Fruit fly (Drosophila melanogaster): ENCODE results near the gene Rga.
A peak's percentile ranks its signal among the peaks of the same experiment; 100 is the strongest.

The Rga gene

DNA sequence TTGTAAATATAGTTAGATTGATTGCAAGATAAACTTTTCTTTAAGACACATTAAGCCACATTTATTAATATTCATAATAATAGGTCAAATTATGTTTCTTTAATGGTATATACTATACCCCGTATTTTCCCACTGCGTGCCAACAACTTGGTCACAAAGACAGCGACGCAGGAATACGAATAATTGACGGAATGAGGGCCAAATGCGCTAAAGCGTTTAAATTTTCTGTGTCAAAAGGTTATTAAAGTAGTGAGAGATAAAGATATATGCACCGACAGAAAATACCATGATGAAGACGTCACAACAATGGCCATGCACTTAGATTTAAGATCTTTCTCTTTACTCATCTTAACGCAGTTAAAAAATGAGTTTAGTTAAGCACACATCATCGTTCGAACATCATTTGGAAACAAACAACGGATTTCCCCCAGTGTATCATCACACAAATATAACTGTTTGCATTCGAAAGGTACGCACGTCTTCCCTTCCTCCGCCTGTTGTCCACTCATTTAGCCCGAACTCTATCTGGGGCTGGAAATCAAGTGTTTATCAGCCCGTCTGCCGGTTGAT lies 7.6 kb upstream of the Rga start (continued):
- TF ChIP-seq bigmax (GFP tag; optimal IDR thresholded peaks at IDR 0.05) (no peak), CG13775 (GFP tag; optimal IDR thresholded peaks at IDR 0.05) (peak; percentile 68), CG42726 (GFP tag; IDR thresholded peaks at IDR 0.05; ENCODE audit: partially characterized antibody) (no peak), Ets97D (GFP tag; optimal IDR thresholded peaks at IDR 0.05) (peak; percentile 24), GATAe (GFP tag; conservative IDR thresholded peaks at IDR 0.05) (0 out of 2 replicates have a peak, but pooled peaks have one; percentile 20), CrebB (tag; optimal IDR thresholded peaks at IDR 0.05) (no peak), ap (GFP tag; IDR thresholded peaks at IDR 0.05) (peak; percentile 53), CG9609 (GFP tag; optimal IDR thresholded peaks at IDR 0.05) (peak; percentile 57), trem (tag; optimal IDR thresholded peaks at IDR 0.05) (peak; percentile 12), E2f1 (GFP tag; IDR thresholded peaks at IDR 0.05) (peak; percentile 23; the same call in 1 of the 2 replicates), hbn (GFP tag; IDR thresholded peaks at IDR 0.05; ENCODE audit: partially characterized antibody) (no peak), oc (tag; optimal IDR thresholded peaks at IDR 0.05) (peak; percentile 80), fd102C (GFP tag; optimal IDR thresholded peaks at IDR 0.05) (no peak), CG10209 (GFP tag; optimal IDR thresholded peaks at IDR 0.05) (peak; percentile 63), CG11398 (GFP tag; optimal IDR thresholded peaks at IDR 0.05) (peak; percentile 60), tup (GFP tag; optimal IDR thresholded peaks at IDR 0.05) (no peak), nom (GFP tag; optimal IDR thresholded peaks at IDR 0.05) (no peak), CG10274 (GFP tag; optimal IDR thresholded peaks at IDR 0.05) (peak; percentile 30), tap (tag; optimal IDR thresholded peaks at IDR 0.05) (peak; percentile 47), Sox102F (GFP tag; optimal IDR thresholded peaks at IDR 0.05) (peak; percentile 73), nerfin-2 (GFP tag; IDR thresholded peaks at IDR 0.05; ENCODE audit: partially characterized antibody) (no peak), C15 (GFP tag; IDR thresholded peaks at IDR 0.05) (peak; percentile 17; the same call in 1 of the 3 replicates), Asciz (GFP tag; optimal IDR thresholded peaks at IDR 0.05) (peak; percentile 73), CG2875 (GFP tag; optimal IDR thresholded peaks at IDR 0.05) (peak; percentile 54), Gug (GFP tag; IDR thresholded peaks at IDR 0.05) (peak; percentile 42; the same call in 2 of the 4 replicates), pum (GFP tag; optimal IDR thresholded peaks at IDR 0.05) (peak; percentile 65), CG10462 (GFP tag; optimal IDR thresholded peaks at IDR 0.05) (peak; percentile 20), CG1602 (GFP tag; optimal IDR thresholded peaks at IDR 0.05) (peak; percentile 48), MTF-1 (GFP tag; optimal IDR thresholded peaks at IDR 0.05; ENCODE audit: borderline replicate concordance) (peak; percentile 25), CG30020 (tag; optimal IDR thresholded peaks at IDR 0.05) (peak; percentile 17), CG17186 (GFP tag; optimal IDR thresholded peaks at IDR 0.05) (no peak), CG2889 (GFP tag; IDR thresholded peaks at IDR 0.05) (no peak), CG13894 (tag; optimal IDR thresholded peaks at IDR 0.05) (no peak), fd96Cb (tag; optimal IDR thresholded peaks at IDR 0.05) (peak; percentile 70), ttk (GFP tag; IDR thresholded peaks at IDR 0.05) (peak; percentile 49; the same call in 1 of the 2 replicates), CG10267 (tag; optimal IDR thresholded peaks at IDR 0.05) (peak; percentile 47), CG8944 (GFP tag; optimal IDR thresholded peaks at IDR 0.05) (peak; percentile 52), CG3726 (GFP tag; IDR thresholded peaks at IDR 0.05) (peak; percentile 59; the same call in 1 of the 3 replicates), grau (tag; optimal IDR thresholded peaks at IDR 0.05) (peak; percentile 54), abd-A (tag; optimal IDR thresholded peaks at IDR 0.05) (no peak), CG31365 (tag; optimal IDR thresholded peaks at IDR 0.05) (no peak), lbe (GFP tag; optimal IDR thresholded peaks at IDR 0.05) (no peak), CG10654 (GFP tag; optimal IDR thresholded peaks at IDR 0.05) (peak; percentile 40), Hey (tag; optimal IDR thresholded peaks at IDR 0.05) (no peak), CG31441 (GFP tag; IDR thresholded peaks at IDR 0.05) (peak; percentile 79), nerfin-1 (tag; optimal IDR thresholded peaks at IDR 0.05) (peak; percentile 51), CG4282 (GFP tag; optimal IDR thresholded peaks at IDR 0.05) (no peak), sc (optimal IDR thresholded peaks at IDR 0.05) (no peak), sc (GFP tag; optimal IDR thresholded peaks at IDR 0.05) (peak; percentile 39)

Measured in whole organism, embryonic.